Comparison of ENCODE assay signal across 4 worm cellular contexts in the genomic region with DNA sequence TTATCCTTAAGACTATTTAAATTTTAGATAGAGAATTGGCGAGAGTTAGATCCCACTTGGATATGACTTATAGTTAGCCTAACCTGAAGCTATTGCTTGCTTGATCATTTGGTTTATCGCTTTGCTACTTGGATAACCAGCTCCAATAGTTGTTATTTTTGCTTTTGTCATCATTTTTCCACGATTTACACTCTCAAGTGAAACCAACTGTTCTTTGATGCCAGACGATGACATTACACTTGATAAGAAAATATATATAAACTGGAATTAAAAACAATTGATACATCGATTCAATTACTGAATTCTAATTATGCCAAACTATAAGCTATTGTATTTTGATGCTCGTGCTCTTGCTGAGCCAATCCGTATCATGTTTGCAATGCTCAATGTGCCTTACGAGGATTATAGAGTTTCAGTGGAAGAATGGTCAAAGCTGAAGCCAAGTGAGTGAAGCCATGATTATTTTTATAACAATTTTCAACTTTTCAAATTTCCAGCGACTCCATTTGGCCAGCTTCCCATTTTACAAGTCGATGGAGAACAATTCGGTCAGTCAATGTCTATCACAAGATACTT.
TF ChIP-seq lines count a peak whose summit lies in the region.

TSS of gene gst-2 (minus strand) at position 132 of the 576 bp plus-strand sequence.
TSS of gene gst-4 (plus strand) at position 296 of the 576 bp plus-strand sequence.
TSS of gene dhs-12 (plus strand) at position 526 of the 576 bp plus-strand sequence.

TF ChIP-seq in whole organism, L1 larva, 84 proteins besides CTCF, POLR2A, EP300 and RAD21:
- TF ChIP-seq unc-98 (GFP tag; IDR thresholded peaks at IDR 0.05; lab: Robert Waterston, UW) (no peak), unc-62 (GFP tag; optimal IDR thresholded peaks at IDR 0.05; lab: Kevin White, UChicago) (no peak), nhr-19 (GFP tag; conservative IDR thresholded peaks at IDR 0.05; lab: Robert Waterston, UW) (0 out of 2 replicates have a peak, but pooled peaks have one; percentile 15), elt-2 (tag; optimal IDR thresholded peaks at IDR 0.05; lab: Kevin White, UChicago) (peak; percentile 8), C16A3.4 (tag; optimal IDR thresholded peaks at IDR 0.05; lab: Kevin White, UChicago) (no peak), blmp-1 (tag; optimal IDR thresholded peaks at IDR 0.05; lab: Kevin White, UChicago) (no peak), skn-1 (tag; optimal IDR thresholded peaks at IDR 0.05; lab: Kevin White, UChicago) (peak; percentile 83), sup-37 (GFP tag; optimal IDR thresholded peaks at IDR 0.05; lab: Kevin White, UChicago) (no peak), nhr-28 (tag; optimal IDR thresholded peaks at IDR 0.05; lab: Kevin White, UChicago) (no peak), nhr-90 (tag; optimal IDR thresholded peaks at IDR 0.05; lab: Kevin White, UChicago; ENCODE audit: poor library complexity) (no peak), xbp-1 (tag; optimal IDR thresholded peaks at IDR 0.05; lab: Kevin White, UChicago) (no peak), sptf-1 (tag; optimal IDR thresholded peaks at IDR 0.05; lab: Kevin White, UChicago) (no peak), swsn-7 (tag; optimal IDR thresholded peaks at IDR 0.05; lab: Kevin White, UChicago) (no peak)

TF ChIP-seq in whole organism, L2 larva, 48 proteins besides CTCF, POLR2A, EP300 and RAD21:
- TF ChIP-seq ceh-16 (tag; optimal IDR thresholded peaks at IDR 0.05; lab: Kevin White, UChicago) (no peak), skn-1 (tag; optimal IDR thresholded peaks at IDR 0.05; lab: Kevin White, UChicago) (peak; percentile 93), mdl-1 (tag; optimal IDR thresholded peaks at IDR 0.05; lab: Kevin White, UChicago) (no peak), ama-1 (optimal IDR thresholded peaks at IDR 0.05; lab: Kevin White, UChicago) (no peak), ztf-4 (tag; optimal IDR thresholded peaks at IDR 0.05; lab: Kevin White, UChicago) (no peak), dmd-4 (tag; optimal IDR thresholded peaks at IDR 0.05; lab: Kevin White, UChicago) (no peak), fos-1 (tag; optimal IDR thresholded peaks at IDR 0.05; lab: Kevin White, UChicago) (no peak), elt-1 (tag; optimal IDR thresholded peaks at IDR 0.05; lab: Kevin White, UChicago) (no peak)

TF ChIP-seq in whole organism, L3 larva, 47 proteins besides CTCF, POLR2A, EP300 and RAD21:
- TF ChIP-seq skn-1 (tag; optimal IDR thresholded peaks at IDR 0.05; lab: Kevin White, UChicago), result peak; percentile 43
- no peak for TF ChIP-seq elt-1 (tag; optimal IDR thresholded peaks at IDR 0.05; lab: Kevin White, UChicago)

TF ChIP-seq in whole organism, L4 larva, 104 proteins besides CTCF, POLR2A, EP300 and RAD21:
- TF ChIP-seq egl-43 (GFP tag; IDR thresholded peaks at IDR 0.05; lab: Robert Waterston, UW) (no peak), ceh-62 (tag; optimal IDR thresholded peaks at IDR 0.05; lab: Kevin White, UChicago) (no peak), dve-1 (tag; optimal IDR thresholded peaks at IDR 0.05; lab: Kevin White, UChicago; ENCODE audit: insufficient read depth) (peak; percentile 9), spr-1 (tag; optimal IDR thresholded peaks at IDR 0.05; lab: Kevin White, UChicago) (no peak), arid-1 (GFP tag; conservative IDR thresholded peaks at IDR 0.05; lab: Robert Waterston, UW) (no peak), tra-1 (GFP tag; IDR thresholded peaks at IDR 0.05; lab: Robert Waterston, UW) (no peak), daf-16 (GFP tag; optimal IDR thresholded peaks at IDR 0.05; lab: Kevin White, UChicago) (no peak), daf-16 (tag; optimal IDR thresholded peaks at IDR 0.05; lab: Kevin White, UChicago) (peak; percentile 59)

Comparison
In these comparisons a context has a peak if more than half of its experiments do, and no peak if none do; other contexts are left out.
1. Of the 29 proteins assayed by ChIP-seq in both whole organism, L4 larva and whole organism, L1 larva: peak only in whole organism, L4 larva: none; only in whole organism, L1 larva: skn-1; in both: none; in neither: 28.